Worm (Caenorhabditis elegans) whole organism, L2 larva: ENCODE measurements around the gene qns-1.

Source experiments
- F13H6.1 ChIP-seq: sonication (generic microtip); optimal IDR thresholded peaks from 2 replicates; lab custom pipeline; 2016; ENCODE audit warnings: missing genetic modification characterization, missing compliant biosample characterization
- aly-2 ChIP-seq: fragments of 150-350 bp; optimal IDR thresholded peaks from 2 replicates; lab custom pipeline; 2014; ENCODE audit warnings: missing biosample characterization, missing genetic modification characterization
- blmp-1 ChIP-seq: sonication (generic microtip); optimal IDR thresholded peaks from 2 replicates; lab custom pipeline; 2017; ENCODE audit warnings: missing genetic modification characterization, mild to moderate bottlenecking, missing compliant biosample characterization, antibody characterized with exemption, moderate library complexity; ENCODE audit not compliant: insufficient read depth
- dmd-4 ChIP-seq: sonication (generic microtip); optimal IDR thresholded peaks from 2 replicates; lab custom pipeline; 2017; ENCODE audit warnings: missing biosample characterization, missing genetic modification characterization
- elt-3 ChIP-seq: sonication (generic microtip); optimal IDR thresholded peaks from 2 replicates; lab custom pipeline; 2017; ENCODE audit warnings: missing biosample characterization, missing genetic modification characterization
- fos-1 ChIP-seq: fragments of 150-350 bp; optimal IDR thresholded peaks from 2 replicates; lab custom pipeline; 2014; ENCODE audit warnings: missing biosample characterization, missing genetic modification characterization
- mdl-1 ChIP-seq, 2 experiments: fragments of 150-350 bp in 1 of 2; sonication (generic microtip) in 1 of 2; optimal IDR thresholded peaks; 2 replicates each; lab custom pipeline; 2017; ENCODE audit warnings: missing biosample characterization in 2 of 2, missing genetic modification characterization in 2 of 2
- nhr-237 ChIP-seq: fragments of 150-350 bp; optimal IDR thresholded peaks from 2 replicates; lab custom pipeline; 2014; ENCODE audit warnings: missing biosample characterization, missing genetic modification characterization
- unc-39 ChIP-seq: fragments of 150-350 bp; optimal IDR thresholded peaks from 2 replicates; lab custom pipeline; 2014; ENCODE audit warnings: missing biosample characterization, missing genetic modification characterization

- TF ChIP-seq fos-1: no peak
- no peak for TF ChIP-seq elt-3 (tag; lab: Kevin White, UChicago)
- TF ChIP-seq dmd-4 (tag; lab: Kevin White, UChicago): no peak
- TF ChIP-seq mdl-1 (tag; optimal IDR thresholded peaks at IDR 0.05; lab: Kevin White, UChicago): no peak
- TF ChIP-seq F13H6.1 (tag; lab: Kevin White, UChicago): no peak
- TF ChIP-seq nhr-237 (tag; lab: Kevin White, UChicago): no peak
- no peak for TF ChIP-seq unc-39 (tag; lab: Kevin White, UChicago)
- no peak for TF ChIP-seq blmp-1
- TF ChIP-seq aly-2 (tag; lab: Kevin White, UChicago): no peak
Observed at ce11 chrIV:10214811-10215210, 4.3 kb downstream of the qns-1 start, which contains the start of gene abt-1.
